Worm (Caenorhabditis elegans): ENCODE measurements around the gene sdz-15.

The sdz-15 gene

DNA sequence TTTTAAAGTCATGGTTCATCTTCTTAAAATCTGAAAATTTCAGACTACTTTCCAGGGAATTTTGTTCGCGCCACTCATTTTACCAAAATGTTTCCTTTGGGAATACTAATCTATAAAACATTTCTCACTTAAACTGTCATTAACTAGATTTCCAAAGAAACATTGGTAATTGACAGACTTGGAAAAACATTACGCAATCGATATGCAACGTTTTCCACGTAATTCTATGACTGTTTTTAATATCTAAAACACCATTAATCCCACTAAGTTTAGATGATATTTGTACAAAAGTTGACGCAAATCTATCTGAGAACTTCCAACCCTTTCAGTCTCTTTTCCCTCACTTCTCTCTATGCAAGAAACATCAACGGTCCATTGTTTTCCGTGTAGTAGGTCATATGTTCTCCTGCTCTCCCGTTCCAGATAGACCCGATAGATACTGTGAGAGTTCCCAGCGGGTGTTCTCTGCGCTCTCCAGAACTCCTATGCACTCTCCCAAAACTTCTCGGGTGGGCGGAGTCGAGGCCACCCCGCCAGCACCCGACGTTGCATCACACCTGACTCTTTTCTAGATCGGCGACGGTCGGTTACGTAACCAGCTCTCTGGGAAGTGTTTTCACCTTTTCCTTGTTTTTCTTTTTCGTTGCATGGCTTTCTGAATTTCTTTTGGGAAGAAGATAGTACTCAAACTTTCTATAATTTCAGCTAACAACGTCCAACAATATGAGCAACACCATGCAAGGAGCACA is 19.8 kb upstream of the sdz-15 start, which contains the start of gene zip-8:
zip-8 (plus strand) TSS at position 700 of the 749 bp plus-strand sequence.
- no peak for TF ChIP-seq W03F9.2 (tag; optimal IDR thresholded peaks at IDR 0.05)
- TF ChIP-seq him-1 (tag; optimal IDR thresholded peaks at IDR 0.05) = no peak
- no peak for TF ChIP-seq dao-5 (tag; optimal IDR thresholded peaks at IDR 0.05)

DNA sequence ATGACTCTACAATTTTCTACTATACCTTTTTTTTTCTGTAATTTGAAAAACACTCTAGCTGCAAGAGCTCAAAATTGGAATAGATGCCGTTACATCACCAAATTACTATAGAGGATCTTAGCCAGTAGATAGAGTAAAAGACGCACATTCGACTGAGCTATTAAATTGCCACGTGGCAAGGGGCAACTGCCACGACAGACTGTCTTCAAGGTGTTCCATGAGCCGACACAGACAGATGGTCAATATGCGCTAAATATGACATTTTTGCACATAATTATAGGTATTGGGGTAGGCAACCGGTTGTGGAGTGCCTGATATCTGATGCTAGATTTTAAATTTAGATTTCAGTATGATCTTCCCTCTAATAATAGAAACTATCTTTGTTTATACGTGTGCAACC is 18.8 kb upstream of the sdz-15 start:
- no peak for TF ChIP-seq W03F9.2 (tag; optimal IDR thresholded peaks at IDR 0.05)

DNA sequence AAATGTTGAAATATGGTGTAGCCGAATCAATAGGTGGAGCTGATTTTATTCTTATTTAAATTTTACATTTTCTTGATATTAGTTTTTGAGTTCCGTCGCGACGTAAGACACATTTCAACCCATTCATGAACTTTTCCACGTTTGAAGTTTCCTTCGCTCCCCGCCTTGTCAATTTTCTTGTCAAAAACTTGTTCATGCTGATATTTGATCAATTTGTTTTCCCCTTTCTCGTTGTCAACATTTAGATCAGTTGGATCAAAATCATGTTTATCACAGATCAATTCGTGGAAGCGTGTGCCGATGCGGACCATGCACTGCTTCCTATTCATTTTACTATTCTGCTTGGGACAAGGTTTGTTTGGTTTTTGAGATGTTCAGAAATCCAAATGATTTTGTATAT is 15.4 kb upstream of the sdz-15 start, which contains the start of gene chtb-2:
chtb-2 (plus strand) TSS at position 301 of the 400 bp plus-strand sequence.
- no peak for TF ChIP-seq dao-5 (tag; optimal IDR thresholded peaks at IDR 0.05)
- no peak for TF ChIP-seq him-1 (tag; optimal IDR thresholded peaks at IDR 0.05)
- no peak for TF ChIP-seq W03F9.2 (tag; optimal IDR thresholded peaks at IDR 0.05)

DNA sequence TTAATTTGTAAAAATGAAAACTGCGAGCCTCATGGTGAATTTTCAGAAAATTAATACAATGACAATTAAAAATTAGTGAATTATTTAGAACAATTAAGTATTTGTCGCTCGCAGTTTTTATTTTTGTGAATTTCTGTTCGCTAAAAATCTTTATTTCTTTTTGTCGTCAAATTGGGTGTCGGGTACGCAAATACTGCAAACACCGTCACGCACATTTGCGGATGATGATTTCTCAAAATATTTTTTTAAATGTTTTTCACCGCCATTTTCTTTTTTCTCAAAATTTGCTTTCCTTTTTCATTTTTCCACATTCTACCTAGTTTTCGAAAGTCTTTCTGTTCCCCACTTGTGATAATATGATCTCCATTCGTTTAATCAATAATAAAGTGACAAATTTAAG is 9.4 kb upstream of the sdz-15 start:
- peak; percentile 64 for TF ChIP-seq W03F9.2 (tag; optimal IDR thresholded peaks at IDR 0.05)
- no peak for TF ChIP-seq dao-5 (tag; optimal IDR thresholded peaks at IDR 0.05)

DNA sequence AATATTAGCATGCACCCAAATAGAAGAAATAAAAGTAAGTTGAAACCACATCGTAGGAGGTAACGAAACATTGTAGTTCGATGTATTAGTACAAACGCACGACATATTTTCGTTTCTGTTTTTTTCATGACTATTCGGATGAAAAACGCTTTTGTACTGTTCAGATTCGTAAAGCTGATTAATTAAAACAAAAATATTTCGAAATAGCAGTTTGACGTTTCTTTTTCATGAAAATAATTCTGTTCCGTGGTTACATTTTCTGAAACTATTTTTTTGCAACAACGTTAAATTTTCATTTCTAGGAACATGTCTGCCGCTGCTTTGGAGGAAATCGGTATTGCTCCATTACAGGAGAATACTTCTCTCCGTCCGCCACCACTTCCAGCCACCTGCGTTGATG is 8.8 kb upstream of the sdz-15 start, which contains the start of gene rpt-3:
rpt-3 (plus strand) TSS at position 301 of the 400 bp plus-strand sequence.
- TF ChIP-seq W03F9.2 (tag; optimal IDR thresholded peaks at IDR 0.05) (no peak), dao-5 (tag; optimal IDR thresholded peaks at IDR 0.05) (no peak), him-1 (tag; optimal IDR thresholded peaks at IDR 0.05) (no peak)

DNA sequence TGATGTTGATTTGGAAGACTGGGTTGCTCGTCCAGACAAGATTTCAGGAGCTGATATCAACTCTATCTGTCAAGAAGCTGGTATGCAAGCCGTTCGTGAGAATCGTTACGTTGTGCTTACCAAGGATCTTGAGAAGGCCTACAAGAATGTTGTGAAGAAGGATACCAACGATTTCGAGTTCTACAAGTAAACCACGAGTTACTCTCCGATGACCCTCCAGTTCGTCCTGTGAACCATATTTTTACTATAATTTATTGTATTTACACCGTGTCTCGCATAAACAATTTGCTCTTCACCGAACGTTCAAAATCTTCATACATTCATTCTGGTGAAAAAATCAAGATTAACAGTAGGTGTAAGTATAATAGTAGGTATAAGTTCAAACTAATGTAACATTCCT is 7.3 kb upstream of the sdz-15 start:
- TF ChIP-seq dao-5 (tag; optimal IDR thresholded peaks at IDR 0.05) (no peak), W03F9.2 (tag; optimal IDR thresholded peaks at IDR 0.05) (no peak), him-1 (tag; optimal IDR thresholded peaks at IDR 0.05) (no peak)

DNA sequence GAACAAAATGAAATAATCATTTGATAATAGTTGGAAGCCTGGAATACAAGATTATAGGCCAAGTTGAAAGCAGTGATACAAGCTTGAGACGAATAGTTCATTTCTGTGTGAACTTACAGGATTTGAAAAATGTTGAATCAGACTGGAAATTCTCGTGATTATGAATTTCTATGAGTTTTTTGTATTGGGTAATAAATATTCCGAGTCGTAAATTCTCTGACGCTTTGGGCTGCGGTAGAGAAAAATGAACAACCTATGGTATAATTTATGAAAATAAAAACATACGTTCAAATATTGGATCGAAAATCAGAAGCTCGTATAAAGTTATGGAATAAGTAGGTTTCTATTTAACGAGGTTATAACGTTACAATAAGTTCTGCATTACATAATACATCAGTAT is 5.5 kb upstream of the sdz-15 start, which contains the start of gene srb-11:
srb-11 (minus strand) TSS at position 101 of the 400 bp plus-strand sequence.
- TF ChIP-seq W03F9.2 (tag; optimal IDR thresholded peaks at IDR 0.05) = no peak
- TF ChIP-seq him-1 (tag; optimal IDR thresholded peaks at IDR 0.05) = no peak

DNA sequence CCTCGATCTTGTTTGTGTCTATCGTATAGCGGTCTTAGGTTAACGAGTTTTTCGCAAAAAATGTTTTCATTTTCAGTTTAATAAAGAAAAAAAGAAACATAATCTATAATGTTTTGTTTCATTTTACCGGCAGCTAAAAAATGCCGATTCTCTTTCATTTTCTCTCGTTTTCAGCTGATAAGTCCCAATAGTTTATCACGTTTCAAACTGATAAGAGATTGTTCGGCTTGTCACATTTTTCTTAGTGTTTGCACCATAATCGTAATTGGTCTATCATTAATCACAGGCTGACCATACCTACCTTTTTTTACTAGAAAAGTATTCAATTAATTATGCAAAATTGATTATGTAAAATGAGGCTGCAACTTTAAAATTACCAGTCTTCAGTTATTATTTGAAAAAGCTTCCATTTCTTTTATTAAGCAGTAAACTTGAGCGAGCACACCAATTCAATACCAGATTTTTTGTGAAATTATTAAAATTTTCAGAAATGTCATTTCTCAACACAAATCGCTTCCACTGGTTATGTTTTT is 3.0 kb upstream of the sdz-15 start, which contains the start of gene F23F12.13:
F23F12.13 (plus strand) TSS at position 483 of the 533 bp plus-strand sequence.
- no peak for TF ChIP-seq him-1 (tag; optimal IDR thresholded peaks at IDR 0.05)
- TF ChIP-seq W03F9.2 (tag; optimal IDR thresholded peaks at IDR 0.05) = no peak
- TF ChIP-seq dao-5 (tag; optimal IDR thresholded peaks at IDR 0.05) = no peak

DNA sequence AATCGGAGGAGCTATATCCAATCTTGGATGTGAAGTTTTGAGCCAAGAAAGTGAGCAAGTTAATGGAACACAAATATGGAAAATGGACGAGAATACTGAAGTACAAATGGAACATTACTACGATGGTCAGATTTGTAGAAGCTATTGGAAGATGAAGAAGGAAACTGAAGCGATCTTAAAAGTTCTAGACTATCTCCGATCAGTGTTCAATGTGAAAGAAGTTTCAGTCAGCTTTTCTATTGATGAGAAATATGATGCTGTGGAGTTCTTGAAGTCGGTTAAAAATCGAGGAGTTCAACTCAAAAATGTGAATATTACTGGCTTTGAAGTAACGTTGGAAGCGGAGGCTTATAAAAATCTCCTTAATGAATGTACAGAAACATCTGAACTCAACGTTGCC is 826 bp downstream of the sdz-15 start:
- no peak for TF ChIP-seq W03F9.2 (tag; optimal IDR thresholded peaks at IDR 0.05)
- TF ChIP-seq him-1 (tag; optimal IDR thresholded peaks at IDR 0.05) = no peak
- TF ChIP-seq dao-5 (tag; optimal IDR thresholded peaks at IDR 0.05) = no peak

DNA sequence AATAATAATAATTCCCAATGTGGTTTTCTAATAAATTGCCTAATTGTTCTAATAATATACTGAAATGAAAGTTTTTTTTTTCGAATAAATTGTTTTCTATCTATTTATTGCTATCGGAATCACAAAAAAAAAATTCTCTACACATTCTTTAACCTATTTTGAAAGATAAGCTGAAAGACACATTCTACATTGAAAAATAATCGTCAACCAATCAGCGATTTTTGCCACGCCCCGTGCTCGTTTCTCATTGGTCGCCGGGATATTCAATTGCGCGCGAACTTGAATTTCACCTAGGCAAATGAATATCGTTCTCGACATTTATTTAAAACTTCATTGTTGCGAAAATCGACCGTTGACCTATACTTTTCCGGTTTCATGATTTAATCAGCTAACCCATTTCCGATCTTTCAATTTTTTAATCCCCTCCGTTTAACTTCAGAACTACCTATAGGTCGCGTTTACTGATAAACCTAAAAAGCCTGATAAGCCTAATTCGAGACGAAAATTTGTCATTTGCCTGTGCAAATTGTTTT is 1.8 kb downstream of the sdz-15 start, which contains the start of gene F23F12.3:
F23F12.3 (plus strand) TSS at position 483 of the 533 bp plus-strand sequence.
- TF ChIP-seq W03F9.2 (tag; optimal IDR thresholded peaks at IDR 0.05) = no peak
- no peak for TF ChIP-seq him-1 (tag; optimal IDR thresholded peaks at IDR 0.05)
- TF ChIP-seq dao-5 (tag; optimal IDR thresholded peaks at IDR 0.05) = no peak

DNA sequence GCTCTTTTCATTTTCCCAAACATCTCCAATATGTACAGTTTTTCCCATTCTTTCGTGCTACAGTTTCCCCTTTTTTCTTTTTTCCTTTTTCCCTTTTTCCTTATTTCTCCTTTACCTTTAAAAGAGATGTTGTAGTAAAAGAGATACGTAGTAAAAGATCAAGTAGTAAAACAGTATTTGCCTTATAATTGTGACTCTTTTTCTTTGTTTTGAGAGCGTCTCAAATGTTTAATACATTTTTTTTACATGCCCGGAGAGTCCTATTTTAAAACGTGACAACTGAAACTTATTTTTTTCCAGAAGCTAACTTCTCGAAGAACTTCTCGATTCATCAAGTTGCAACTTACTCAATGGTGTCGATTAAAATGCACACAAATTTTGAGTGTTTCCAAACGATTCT is 9.6 kb downstream of the sdz-15 start, which contains the start of gene F23F12.12:
F23F12.12 (plus strand) TSS at position 301 of the 400 bp plus-strand sequence.
- TF ChIP-seq W03F9.2 (tag; optimal IDR thresholded peaks at IDR 0.05) = no peak
- TF ChIP-seq dao-5 (tag; optimal IDR thresholded peaks at IDR 0.05) = no peak
- no peak for TF ChIP-seq him-1 (tag; optimal IDR thresholded peaks at IDR 0.05)

DNA sequence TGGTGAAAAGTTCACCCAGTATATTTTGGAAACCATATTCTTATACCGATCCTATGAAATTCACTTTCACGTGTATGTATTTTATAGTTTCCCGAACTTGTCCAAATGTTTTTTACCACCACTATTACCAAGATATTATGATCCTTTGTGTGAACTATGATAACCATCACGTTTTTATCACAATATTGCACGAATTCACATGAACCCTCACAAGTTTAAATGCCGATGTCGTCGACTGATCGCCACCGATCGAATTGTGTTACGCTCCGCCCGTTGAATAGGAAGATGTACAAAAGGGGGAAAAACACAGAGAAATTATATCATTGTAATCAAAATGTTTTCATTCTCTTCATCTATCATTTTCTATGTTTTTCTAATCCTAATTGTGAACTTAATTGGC is 10.1 kb downstream of the sdz-15 start:
- TF ChIP-seq W03F9.2 (tag; optimal IDR thresholded peaks at IDR 0.05) (no peak), dao-5 (tag; optimal IDR thresholded peaks at IDR 0.05) (no peak)

DNA sequence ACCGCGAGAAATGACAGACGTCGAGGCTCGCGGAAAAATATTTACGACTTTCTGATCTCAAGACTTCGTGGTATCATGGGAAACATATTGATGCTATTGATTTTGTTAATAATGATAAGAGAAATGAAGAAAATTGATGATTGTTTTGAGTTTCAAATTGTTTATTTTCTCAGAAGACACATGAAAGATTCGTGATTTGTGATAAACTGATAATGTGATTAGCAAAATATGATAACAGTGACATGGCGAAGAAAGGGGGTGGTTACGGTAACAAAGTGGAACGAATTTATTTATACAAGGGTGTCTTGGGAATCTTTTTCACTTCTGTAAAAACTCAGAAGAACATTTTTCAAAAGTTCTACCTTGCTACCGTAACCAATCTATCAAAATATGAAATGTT is 11.0 kb downstream of the sdz-15 start:
- TF ChIP-seq W03F9.2 (tag; optimal IDR thresholded peaks at IDR 0.05) (no peak), him-1 (tag; optimal IDR thresholded peaks at IDR 0.05) (no peak), dao-5 (tag; optimal IDR thresholded peaks at IDR 0.05) (no peak)

DNA sequence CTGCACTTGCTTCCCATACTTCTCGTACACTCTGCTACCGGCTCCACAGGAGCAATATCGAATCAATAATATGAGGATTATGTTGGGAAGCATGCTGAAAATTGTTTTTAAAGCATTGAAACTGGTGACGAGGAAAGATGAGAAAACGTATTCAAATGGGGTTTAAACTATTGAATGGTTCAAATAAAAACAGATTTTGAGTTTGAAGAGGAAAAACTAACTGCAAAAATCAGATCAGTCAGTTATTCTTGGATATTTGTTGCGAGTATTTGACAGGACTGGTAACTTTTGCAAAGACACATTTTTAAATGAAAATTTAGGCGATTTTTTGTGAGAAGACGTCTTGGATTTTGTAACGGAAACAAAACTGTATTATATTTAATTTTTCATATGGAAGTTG is 16.4 kb downstream of the sdz-15 start, which contains the start of gene acr-5:
acr-5 (minus strand) TSS at position 101 of the 400 bp plus-strand sequence.
- TF ChIP-seq dao-5 (tag; optimal IDR thresholded peaks at IDR 0.05) (no peak), him-1 (tag; optimal IDR thresholded peaks at IDR 0.05) (no peak), W03F9.2 (tag; optimal IDR thresholded peaks at IDR 0.05) (no peak)
